Worm (Caenorhabditis elegans) whole organism, L2 larva: ENCODE measurements around the gene Y56A3A.31.

Experiments used
- ama-1 ChIP-seq: fragments of 150-350 bp; optimal IDR thresholded peaks from 2 replicates; lab custom pipeline; 2018; ENCODE audit warnings: inconsistent platforms
- lin-39 ChIP-seq: fragments of 150-350 bp; optimal IDR thresholded peaks from 2 replicates; lab custom pipeline; 2014; ENCODE audit warnings: missing biosample characterization, missing genetic modification reagents, missing genetic modification characterization
- nhr-11 ChIP-seq: fragments of 150-350 bp; optimal IDR thresholded peaks from 2 replicates; lab custom pipeline; 2014; ENCODE audit warnings: missing biosample characterization, missing genetic modification characterization
- nhr-237 ChIP-seq: fragments of 150-350 bp; optimal IDR thresholded peaks from 2 replicates; lab custom pipeline; 2014; ENCODE audit warnings: missing biosample characterization, missing genetic modification characterization
- peb-1 ChIP-seq: fragments of 150-350 bp; optimal IDR thresholded peaks from 2 replicates; lab custom pipeline; 2014; ENCODE audit warnings: missing biosample characterization, missing genetic modification characterization
- zag-1 ChIP-seq: fragments of 150-350 bp; optimal IDR thresholded peaks from 2 replicates; lab custom pipeline; 2014; ENCODE audit warnings: missing biosample characterization, missing genetic modification characterization

ce11 chrIII:11937911-11938310, 36.4 kb upstream of the Y56A3A.31 start:
- TF ChIP-seq zag-1 (tag; lab: Kevin White, UChicago) (no peak), nhr-11 (no peak), peb-1 (tag; lab: Kevin White, UChicago) (no peak), lin-39 (tag; lab: Kevin White, UChicago) (no peak), ama-1 (lab: Kevin White, UChicago) (no peak), nhr-237 (tag; lab: Kevin White, UChicago) (no peak)
